Fruit fly (Drosophila melanogaster) whole organism: ENCODE data around the gene Ctu2.

Experiments
- CG8478 ChIP-seq: fragments of >200 bp; optimal IDR thresholded peaks from 2 replicates; lab custom pipeline; 2018; ENCODE audit warnings: inconsistent platforms
- pan ChIP-seq: fragments of >200 bp; optimal IDR thresholded peaks from 2 replicates; lab custom pipeline; 2017

DNA sequence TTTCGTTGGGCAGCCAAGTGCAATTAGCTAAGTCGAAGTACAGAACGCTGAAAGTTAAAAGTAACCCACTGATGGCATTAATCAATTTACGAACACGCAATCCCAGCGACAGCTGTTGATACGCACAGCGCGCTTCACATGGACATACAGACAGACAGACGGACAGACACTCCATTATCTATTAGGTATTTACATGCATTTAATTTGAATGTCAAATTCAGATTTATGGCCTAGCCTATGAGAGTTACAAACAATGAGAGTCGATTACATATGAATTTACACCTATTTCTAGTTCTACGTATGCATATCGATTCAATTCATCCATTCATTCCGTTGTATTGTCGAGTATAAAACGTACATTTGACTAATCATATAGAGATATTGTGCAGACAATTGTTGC lies 50.4 kb downstream of the Ctu2 start, which contains the start of gene CG10237:
- TF ChIP-seq CG8478 (lab: Kevin White, UChicago) (no peak), pan (lab: Kevin White, UChicago) (no peak)
